Fruit fly (Drosophila melanogaster) whole organism, pupa: ENCODE data around the gene CG44008.

Experiments
- CG13204 ChIP-seq: fragments of 200-800 bp; sonication (Bioruptor generic); optimal IDR thresholded peaks from 2 replicates; lab custom pipeline; 2018; ENCODE audit warnings: missing biosample characterization, mild to moderate bottlenecking, missing genetic modification characterization, moderate library complexity
- CG14655 ChIP-seq: fragments of 200-800 bp; sonication (Bioruptor generic); optimal IDR thresholded peaks from 3 replicates; lab custom pipeline; 2017; ENCODE audit warnings: mild to moderate bottlenecking, missing biosample characterization, missing genetic modification reagents, missing genetic modification characterization
- CG15710 ChIP-seq: fragments of 200-800 bp; sonication (Bioruptor generic); optimal IDR thresholded peaks from 2 replicates; lab custom pipeline; 2018; ENCODE audit warnings: missing biosample characterization, mild to moderate bottlenecking, missing genetic modification characterization, moderate library complexity
- EcR ChIP-seq: fragments of 200-800 bp; sonication (Bioruptor generic); optimal IDR thresholded peaks from 3 replicates; lab custom pipeline; 2019; ENCODE audit warnings: missing biosample characterization, missing genetic modification characterization, mild to moderate bottlenecking, moderate library complexity, missing genetic modification reagents
- Ets98B ChIP-seq: fragments of 200-800 bp; sonication (Bioruptor generic); IDR thresholded peaks from 2 replicates; pipeline ENCODE4 v1.3.6; 2022; ENCODE audit warnings: missing biosample characterization, missing genetic modification characterization
- Pif1A ChIP-seq: fragments of 200-800 bp; sonication (Bioruptor generic); optimal IDR thresholded peaks from 3 replicates; lab custom pipeline; 2016; ENCODE audit warnings: missing biosample characterization, missing genetic modification characterization
- Pif1B ChIP-seq: fragments of 200-800 bp; sonication (Bioruptor generic); optimal IDR thresholded peaks from 3 replicates; lab custom pipeline; 2016; ENCODE audit warnings: missing biosample characterization, missing genetic modification characterization
- Snoo ChIP-seq: fragments of 200-800 bp; sonication (Bioruptor generic); optimal IDR thresholded peaks from 3 replicates; lab custom pipeline; 2017; ENCODE audit warnings: missing biosample characterization, mild to moderate bottlenecking, missing genetic modification characterization, inconsistent platforms
- fd96Ca ChIP-seq: fragments of 200-800 bp; sonication (Bioruptor generic); IDR thresholded peaks from 3 replicates; pipeline ENCODE4 v1.3.6; 2022; ENCODE audit warnings: missing biosample characterization, missing genetic modification characterization
- gl ChIP-seq: fragments of 200-800 bp; sonication (Bioruptor generic); optimal IDR thresholded peaks from 2 replicates; lab custom pipeline; 2018; ENCODE audit warnings: missing biosample characterization, mild to moderate bottlenecking, missing genetic modification characterization

- no peak for TF ChIP-seq Snoo (tag; lab: Kevin White, UChicago)
- TF ChIP-seq Ets98B (GFP tag; lab: Robert Waterston, UW): no peak
- no peak for TF ChIP-seq Pif1A (GFP tag; lab: Kevin White, UChicago)
- no peak for TF ChIP-seq CG14655
- no peak for TF ChIP-seq EcR (GFP tag; lab: Kevin White, UChicago)
- no peak for TF ChIP-seq CG15710 (tag; lab: Kevin White, UChicago)
- TF ChIP-seq gl: no peak
- TF ChIP-seq CG13204 (GFP tag; lab: Kevin White, UChicago): no peak
- TF ChIP-seq fd96Ca: no peak
- TF ChIP-seq Pif1B: no peak
Observed at dm6 chr2L:11797127-11797526, 45.1 kb downstream of the CG44008 start.
